Worm (Caenorhabditis elegans) whole organism, early embryonic: ENCODE data around the gene E02H9.6.

ENCODE experiments used
- ama-1 ChIP-seq: fragments of 150-350 bp; optimal IDR thresholded peaks from 2 replicates; lab custom pipeline; 2014
- hnd-1 ChIP-seq: sonication (generic microtip); optimal IDR thresholded peaks from 2 replicates; lab custom pipeline; 2016; ENCODE audit warnings: missing genetic modification characterization, missing compliant biosample characterization
- pes-1 ChIP-seq: fragments of 200-800 bp; sonication (Bioruptor generic); IDR thresholded peaks from 2 replicates; pipeline ENCODE4 v1.3.6; 2022; ENCODE audit warnings: missing genetic modification reagents, missing genetic modification characterization, missing compliant biosample characterization
- scrt-1 ChIP-seq: fragments of 200-800 bp; sonication (Bioruptor generic); IDR thresholded peaks from 2 replicates; pipeline ENCODE4 v1.3.6; 2022; ENCODE audit warnings: missing genetic modification characterization, missing compliant biosample characterization

DNA sequence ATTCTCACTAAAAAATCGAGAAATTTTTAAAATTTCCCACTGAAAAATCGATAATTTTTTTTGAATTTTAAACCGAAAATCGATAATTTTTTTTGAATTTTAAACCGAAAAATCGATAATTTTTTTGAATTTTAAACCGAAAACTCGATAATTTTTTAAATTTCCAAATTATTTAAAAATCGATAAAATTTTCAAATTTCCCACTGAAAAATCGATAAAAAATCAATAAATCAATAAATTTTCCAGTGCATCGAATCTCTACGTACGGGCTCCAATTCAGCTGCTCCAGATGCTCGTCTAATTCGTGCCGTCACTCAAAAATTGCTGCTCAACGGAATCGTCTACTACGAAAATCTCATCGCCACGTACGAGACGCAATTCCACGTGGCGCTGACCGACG, 42.7 kb downstream of the E02H9.6 start:
- TF ChIP-seq ama-1 (lab: Kevin White, UChicago): no peak
- no peak for TF ChIP-seq pes-1
- no peak for TF ChIP-seq scrt-1 (GFP tag; lab: Robert Waterston, UW)
- TF ChIP-seq hnd-1 (tag; lab: Kevin White, UChicago): no peak
